Worm (Caenorhabditis elegans) whole organism, midembryonic: Measurements from ENCODE around the gene pyt-1.

Source experiments
- flt-1 ChIP-seq: fragments of 200-800 bp; sonication (Bioruptor generic); IDR thresholded peaks from 2 replicates; pipeline ENCODE4 v1.3.6; 2022; ENCODE audit warnings: missing genetic modification characterization, missing compliant biosample characterization
- med-1 ChIP-seq: sonication (generic microtip); optimal IDR thresholded peaks from 2 replicates; lab custom pipeline; 2017; ENCODE audit warnings: missing genetic modification characterization, mild to moderate bottlenecking, missing compliant biosample characterization, antibody characterized with exemption, missing genetic modification reagents; ENCODE audit not compliant: insufficient read depth
- ref-1 ChIP-seq: fragments of 200-800 bp; sonication (Bioruptor generic); conservative IDR thresholded peaks from 2 replicates; pipeline ENCODE4 v1.3.6; 2022; ENCODE audit warnings: missing genetic modification reagents, missing genetic modification characterization, missing compliant biosample characterization
- ztf-23 ChIP-seq: fragments of 200-800 bp; sonication (Bioruptor generic); IDR thresholded peaks from 2 replicates; pipeline ENCODE4 v1.3.6; 2022; ENCODE audit warnings: missing genetic modification reagents, missing genetic modification characterization, missing compliant biosample characterization

DNA sequence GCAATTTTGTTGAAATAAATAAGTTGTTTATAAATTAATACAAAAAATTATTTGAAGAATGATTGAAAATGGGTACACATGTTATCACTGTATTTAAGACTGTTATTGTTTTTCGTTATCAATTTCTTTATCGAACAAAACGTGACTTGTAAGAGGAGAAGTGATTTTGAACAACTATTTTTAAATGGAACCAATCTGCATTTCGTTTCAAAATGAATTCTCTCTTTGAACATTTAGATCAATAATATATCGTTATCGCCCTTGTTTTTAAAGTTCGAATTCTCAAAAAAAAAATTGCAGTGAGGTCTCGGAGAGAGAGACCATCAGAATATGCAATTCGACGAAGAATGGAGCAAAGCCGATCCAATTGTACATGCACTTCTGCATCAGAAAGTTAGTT is 49.9 kb downstream of the pyt-1 start, which contains the start of gene cul-5:
- TF ChIP-seq med-1: no peak
- no peak for TF ChIP-seq ztf-23 (GFP tag; lab: Robert Waterston, UW)
- TF ChIP-seq ref-1 (GFP tag; lab: Robert Waterston, UW): no peak
- TF ChIP-seq flt-1: no peak
